Worm (Caenorhabditis elegans) whole organism, L4/young adult: Measurements from ENCODE around the gene Y116A8C.19.
"Not testable (repeated sequence)": the region's sequence is repeated elsewhere in the genome, so short reads cannot be mapped to it uniquely, and the experiment has no call there.

Experiments
- W03F9.2 ChIP-seq: fragments of 150-350 bp; optimal IDR thresholded peaks from 2 replicates; lab custom pipeline; 2014; ENCODE audit warnings: missing biosample characterization, missing genetic modification characterization
- dao-5 ChIP-seq: sonication (generic microtip); optimal IDR thresholded peaks from 2 replicates; lab custom pipeline; 2016; ENCODE audit warnings: missing genotype, missing genetic modification characterization, moderate library complexity, missing compliant biosample characterization
- him-1 ChIP-seq: sonication (generic microtip); optimal IDR thresholded peaks from 2 replicates; lab custom pipeline; 2016; ENCODE audit warnings: missing genotype, missing genetic modification reagents, missing genetic modification characterization, missing compliant biosample characterization

The Y116A8C.19 gene

ce11 chrIV:17039545-17039944, at the start of gene Y116A8C.19:
Gene Y116A8C.19 (minus strand): TSS chrIV:17039645.
- TF ChIP-seq him-1 (tag; lab: Kevin White, UChicago) = no peak
- TF ChIP-seq dao-5 (tag; lab: Kevin White, UChicago) = no peak
- TF ChIP-seq W03F9.2 (tag; lab: Kevin White, UChicago) = no peak

ce11 chrIV:17088849-17089248, 49.4 kb upstream of the Y116A8C.19 start, which contains the start of gene Y116A8C.43:
Gene Y116A8C.43 (plus strand): TSS chrIV:17088851.
- TF ChIP-seq W03F9.2 (tag; lab: Kevin White, UChicago) = no peak
- no peak for TF ChIP-seq him-1 (tag; lab: Kevin White, UChicago)
- no peak for TF ChIP-seq dao-5 (tag; lab: Kevin White, UChicago)

- TF ChIP-seq dao-5 (tag; lab: Kevin White, UChicago) (peak; percentile 31), him-1 (tag; lab: Kevin White, UChicago) (peak; percentile 39), W03F9.2 (tag; lab: Kevin White, UChicago) (peak; percentile 89)
Measured at ce11 chrIV:17087384-17088099, 48.1 kb upstream of the Y116A8C.19 start, which contains the start of the genes snx-13 and snr-1. Gene snx-13 (minus strand): TSS chrIV:17087438. Gene snr-1 (plus strand): TSS chrIV:17088049.

DNA sequence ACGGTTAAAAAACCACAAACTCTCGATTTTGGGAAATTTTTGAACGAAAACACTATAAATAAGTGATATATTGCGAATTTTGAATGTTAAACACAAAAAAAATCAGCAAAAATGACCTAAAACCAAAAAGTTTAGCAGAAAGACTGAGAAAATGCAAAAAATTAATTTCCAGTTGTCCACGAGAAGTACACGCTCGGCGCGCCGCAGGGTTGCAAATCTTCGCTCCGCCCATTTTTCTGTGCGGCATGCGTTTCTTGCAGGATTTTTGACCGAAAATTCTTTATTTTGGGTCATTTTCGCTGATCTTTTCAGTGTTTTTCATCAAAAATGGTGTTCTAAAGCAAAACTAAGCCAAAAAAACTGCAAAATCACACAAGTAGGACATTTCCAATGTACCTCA, 45.4 kb upstream of the Y116A8C.19 start:
- TF ChIP-seq dao-5 (tag; lab: Kevin White, UChicago) = no peak
- TF ChIP-seq W03F9.2 (tag; lab: Kevin White, UChicago) = no peak
- TF ChIP-seq him-1 (tag; lab: Kevin White, UChicago) = no peak

DNA sequence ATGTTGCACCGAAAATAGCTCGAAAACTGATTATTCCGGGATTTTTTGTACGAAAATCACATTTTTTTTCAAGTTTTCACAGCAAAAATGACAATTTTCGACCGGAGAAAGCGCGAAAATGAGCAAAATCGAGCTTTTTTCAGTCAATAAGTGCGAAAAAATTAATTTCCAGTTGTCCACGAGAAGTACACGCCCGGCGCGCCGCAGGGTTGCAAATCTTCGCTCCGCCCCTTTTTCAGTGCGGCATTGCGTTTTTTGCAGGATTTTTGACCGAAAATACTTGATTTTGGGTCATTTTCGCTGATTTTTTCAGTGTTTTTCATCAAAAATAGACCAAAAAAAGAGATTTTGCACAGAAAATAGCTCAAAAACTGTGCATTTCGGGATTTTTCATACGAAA, 44.9 kb upstream of the Y116A8C.19 start:
- TF ChIP-seq W03F9.2 (tag; lab: Kevin White, UChicago) = no peak
- TF ChIP-seq him-1 (tag; lab: Kevin White, UChicago) = no peak
- no peak for TF ChIP-seq dao-5 (tag; lab: Kevin White, UChicago)

DNA sequence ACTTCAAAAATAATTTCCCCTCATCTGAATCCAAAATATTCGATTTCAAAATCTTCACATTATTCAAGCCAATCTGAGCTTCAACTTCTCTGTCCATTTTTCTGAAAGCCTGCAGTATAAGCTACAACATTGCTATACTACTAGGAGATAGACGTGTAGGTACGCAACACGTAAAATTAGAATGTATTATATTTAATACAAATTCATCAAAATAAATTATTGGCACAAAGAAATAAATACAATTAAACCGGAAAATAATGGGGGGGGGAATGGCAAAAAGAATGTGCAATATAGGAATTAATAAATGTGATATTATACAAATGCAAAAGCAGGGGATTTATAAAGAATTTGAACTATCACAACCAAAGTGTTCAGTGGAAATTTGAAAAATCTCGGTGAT, 39.2 kb upstream of the Y116A8C.19 start, which contains the start of gene Y116A8C.25:
Gene Y116A8C.25 (minus strand): TSS at position 101 of the 400 bp plus-strand sequence.
- TF ChIP-seq W03F9.2 (tag; lab: Kevin White, UChicago) = no peak
- no peak for TF ChIP-seq him-1 (tag; lab: Kevin White, UChicago)
- TF ChIP-seq dao-5 (tag; lab: Kevin White, UChicago) = no peak

DNA sequence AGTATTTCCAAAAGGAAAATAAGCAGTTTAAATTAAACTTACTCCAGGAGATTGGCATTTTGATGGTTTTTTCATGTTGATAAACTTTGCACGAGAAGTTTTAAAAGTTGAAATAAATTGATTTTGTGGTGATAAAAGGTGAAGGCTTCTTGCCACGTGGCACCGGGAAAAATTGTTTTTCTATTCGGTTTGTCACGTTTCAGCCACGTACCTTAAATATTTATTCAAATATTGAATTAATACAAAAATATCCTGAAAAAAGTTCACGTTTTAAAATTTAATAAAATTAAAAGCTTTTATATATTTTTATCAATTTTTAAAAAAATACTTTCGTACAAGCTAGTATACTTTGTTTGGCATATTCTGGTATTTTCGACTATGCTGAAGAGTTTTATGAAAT, 31.3 kb upstream of the Y116A8C.19 start, which contains the start of gene Y116A8C.24:
Gene Y116A8C.24 (minus strand): TSS at position 101 of the 400 bp plus-strand sequence.
- not testable (repeated sequence) for TF ChIP-seq him-1, dao-5, W03F9.2 (tag; lab: Kevin White, UChicago)

- not testable (repeated sequence) for TF ChIP-seq dao-5, W03F9.2, him-1 (tag; lab: Kevin White, UChicago)
Measured at ce11 chrIV:17064937-17065336, 25.5 kb upstream of the Y116A8C.19 start, which contains the start of gene Y116A8C.465. Gene Y116A8C.465 (plus strand): TSS chrIV:17065237.

ce11 chrIV:17063700-17064099, 24.3 kb upstream of the Y116A8C.19 start, which contains the start of gene Y116A8C.467:
Gene Y116A8C.467 (minus strand): TSS chrIV:17063800.
- TF ChIP-seq W03F9.2, dao-5, him-1 (tag; lab: Kevin White, UChicago): not testable (repeated sequence)

- TF ChIP-seq dao-5 (tag; lab: Kevin White, UChicago) = no peak
- TF ChIP-seq him-1 (tag; lab: Kevin White, UChicago) = no peak
- TF ChIP-seq W03F9.2 (tag; lab: Kevin White, UChicago) = no peak
Measured at ce11 chrIV:17058036-17058435, 18.6 kb upstream of the Y116A8C.19 start, which contains the start of gene Y116A8C.44. Gene Y116A8C.44 (minus strand): TSS chrIV:17058136.

ce11 chrIV:17053261-17053660, 13.8 kb upstream of the Y116A8C.19 start, which contains the start of gene Y116A8C.23:
Gene Y116A8C.23 (plus strand): TSS chrIV:17053561.
- TF ChIP-seq him-1 (tag; lab: Kevin White, UChicago) (no peak), dao-5 (tag; lab: Kevin White, UChicago) (no peak)

DNA sequence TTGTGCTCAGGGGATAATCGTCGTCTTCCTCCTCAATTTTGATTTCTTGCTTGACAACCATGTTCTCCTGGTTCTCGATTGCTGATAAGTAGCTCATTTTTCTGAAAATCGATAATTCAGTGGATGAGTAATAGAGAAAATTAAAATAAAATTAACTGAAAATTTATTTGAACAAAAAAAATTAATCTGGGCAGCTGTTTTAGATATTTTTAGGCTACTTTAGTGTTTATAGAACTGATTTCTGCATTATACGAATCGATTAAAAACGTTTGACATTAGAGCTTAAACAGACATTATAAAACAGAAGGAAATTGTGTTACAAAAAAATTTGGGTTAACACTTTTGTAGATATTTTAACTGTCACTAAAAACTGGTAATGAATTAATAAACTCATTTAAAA, 8.8 kb upstream of the Y116A8C.19 start, which contains the start of gene athp-3:
Gene athp-3 (minus strand): TSS at position 101 of the 400 bp plus-strand sequence.
- TF ChIP-seq dao-5 (tag; lab: Kevin White, UChicago) (no peak), him-1 (tag; lab: Kevin White, UChicago) (no peak), W03F9.2 (tag; lab: Kevin White, UChicago) (no peak)

ce11 chrIV:17045691-17046090, 6.2 kb upstream of the Y116A8C.19 start, which contains the start of gene clec-195:
Gene clec-195 (minus strand): TSS chrIV:17045791.
- TF ChIP-seq W03F9.2 (tag; lab: Kevin White, UChicago) (no peak), dao-5 (tag; lab: Kevin White, UChicago) (no peak)
